Fruit fly (Drosophila melanogaster): ENCODE data around the gene CG14005.

DNA sequence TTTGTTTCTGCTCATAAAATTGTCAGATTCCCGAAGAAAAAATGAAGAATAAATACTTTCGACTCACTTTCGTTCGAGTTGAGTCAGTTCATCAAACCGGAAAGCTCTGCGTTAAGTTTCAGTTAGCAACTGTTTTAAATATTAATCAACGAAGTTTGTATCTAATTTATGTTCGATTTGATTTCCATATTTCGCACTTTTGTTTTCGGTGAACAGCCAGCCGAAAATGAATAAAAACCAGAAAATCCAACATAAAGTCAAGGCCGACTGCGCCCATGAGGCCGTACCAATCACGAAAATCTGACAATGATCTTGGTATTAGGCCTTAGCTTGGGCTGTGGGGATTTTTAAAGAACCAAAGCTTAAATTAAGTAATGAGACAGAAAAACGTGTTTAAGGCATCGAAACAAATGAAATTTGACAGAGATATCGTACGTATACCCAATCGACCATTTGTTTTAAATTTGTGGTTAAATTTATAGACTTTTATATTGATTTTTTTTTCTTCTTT is 35.2 kb downstream of the CG14005 start:
- no peak for TF ChIP-seq Hnf4 (GFP tag; optimal IDR thresholded peaks at IDR 0.05)
- TF ChIP-seq ey (GFP tag; optimal IDR thresholded peaks at IDR 0.05) = no peak
- no peak for TF ChIP-seq N (GFP tag; optimal IDR thresholded peaks at IDR 0.05)
- no peak for TF ChIP-seq Myc (optimal IDR thresholded peaks at IDR 0.05)
- no peak for TF ChIP-seq sage (GFP tag; optimal IDR thresholded peaks at IDR 0.05)
- no peak for TF ChIP-seq sv (GFP tag; optimal IDR thresholded peaks at IDR 0.05)
- TF ChIP-seq psq (GFP tag; optimal IDR thresholded peaks at IDR 0.05) = no peak
- no peak for TF ChIP-seq GATAd (GFP tag; optimal IDR thresholded peaks at IDR 0.05)
- TF ChIP-seq lola (GFP tag; optimal IDR thresholded peaks at IDR 0.05) = no peak

All from whole organism, wandering third instar larva.